Worm (Caenorhabditis elegans): ENCODE measurements around the gene K03A11.4.

ce11 chrX:13106177-13106761, 28.3 kb downstream of the K03A11.4 start:
- no peak for TF ChIP-seq rnt-1 (tag; optimal IDR thresholded peaks at IDR 0.05)
- TF ChIP-seq K02D7.2 (tag; optimal IDR thresholded peaks at IDR 0.05): no peak
- no peak for TF ChIP-seq ceh-31 (tag; optimal IDR thresholded peaks at IDR 0.05)
- TF ChIP-seq che-1 (tag; optimal IDR thresholded peaks at IDR 0.05): no peak
- no peak for TF ChIP-seq dve-1 (tag; optimal IDR thresholded peaks at IDR 0.05)
- TF ChIP-seq pax-1 (tag; optimal IDR thresholded peaks at IDR 0.05): no peak
- TF ChIP-seq eyg-1 (tag; optimal IDR thresholded peaks at IDR 0.05): no peak
- no peak for TF ChIP-seq ama-1 (optimal IDR thresholded peaks at IDR 0.05)
- no peak for TF ChIP-seq npax-4 (tag; optimal IDR thresholded peaks at IDR 0.05)
- TF ChIP-seq fax-1 (tag; optimal IDR thresholded peaks at IDR 0.05): no peak
- no peak for TF ChIP-seq C08G9.2 (tag; optimal IDR thresholded peaks at IDR 0.05)
